Worm (Caenorhabditis elegans): ENCODE data around the gene C10B5.1.

DNA sequence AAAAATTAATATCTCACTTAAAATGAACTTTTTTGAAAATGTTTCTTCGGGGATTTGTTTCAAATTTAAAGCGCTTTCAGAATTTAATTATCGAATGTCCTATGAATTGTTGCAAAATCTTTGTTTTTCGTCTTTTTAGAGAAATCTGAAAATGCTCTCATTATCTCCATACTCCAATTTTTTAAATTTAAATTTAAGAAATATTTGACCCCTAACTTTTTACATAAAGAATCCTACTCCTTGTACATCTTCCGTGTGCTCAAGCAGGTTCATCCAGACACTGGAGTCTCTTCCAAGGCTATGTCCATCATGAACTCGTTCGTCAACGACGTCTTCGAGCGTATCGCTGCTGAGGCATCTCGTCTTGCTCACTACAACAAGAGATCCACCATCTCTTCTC is 44.8 kb upstream of the C10B5.1 start, which contains the start of gene his-39:
- TF ChIP-seq flt-1 (GFP tag; IDR thresholded peaks at IDR 0.05): no peak
- TF ChIP-seq med-1 (GFP tag; optimal IDR thresholded peaks at IDR 0.05; ENCODE audit: insufficient read depth): no peak
- TF ChIP-seq tab-1 (GFP tag; IDR thresholded peaks at IDR 0.05): no peak
- no peak for TF ChIP-seq T22C8.4 (GFP tag; IDR thresholded peaks at IDR 0.05)
- no peak for TF ChIP-seq cog-1 (tag; optimal IDR thresholded peaks at IDR 0.05)
